Worm (Caenorhabditis elegans) whole organism, late embryonic: Measurements from ENCODE around the gene far-7.

Experiments
- ama-1 ChIP-seq: fragments of 150-350 bp; optimal IDR thresholded peaks from 2 replicates; lab custom pipeline; 2014
- hlh-13 ChIP-seq: fragments of 200-800 bp; sonication (Bioruptor generic); optimal IDR thresholded peaks from 2 replicates; lab custom pipeline; 2018; ENCODE audit warnings: mild to moderate bottlenecking, missing genetic modification characterization, missing compliant biosample characterization
- nhr-11 ChIP-seq: fragments of 150-350 bp; optimal IDR thresholded peaks from 2 replicates; lab custom pipeline; 2014; ENCODE audit warnings: missing biosample characterization, missing genetic modification characterization
- pqm-1 ChIP-seq: sonication (generic microtip); optimal IDR thresholded peaks from 2 replicates; lab custom pipeline; 2016; ENCODE audit warnings: missing genetic modification characterization, missing compliant biosample characterization
- unc-42 ChIP-seq: sonication (generic microtip); optimal IDR thresholded peaks from 2 replicates; lab custom pipeline; 2016; ENCODE audit warnings: missing genotype, missing genetic modification characterization, missing compliant biosample characterization

- TF ChIP-seq nhr-11 (tag; lab: Kevin White, UChicago) (no peak), pqm-1 (tag; lab: Kevin White, UChicago) (no peak), unc-42 (no peak), hlh-13 (GFP tag; lab: Kevin White, UChicago) (no peak), ama-1 (lab: Kevin White, UChicago) (no peak)
These were observed 29.3 kb upstream of the far-7 start, which contains the start of gene djr-1.1 for ce11 chrII:290282-290681.
